Fruit fly (Drosophila melanogaster) whole organism, embryonic: ENCODE data around the gene CG31807.

Experiments
- Antp ChIP-seq: fragments of 200-800 bp; sonication (Bioruptor generic); optimal IDR thresholded peaks from 3 replicates; lab custom pipeline; 2016; ENCODE audit warnings: missing biosample characterization, missing genetic modification characterization
- BEAF-32 ChIP-seq: fragments of 200-800 bp; sonication (Bioruptor generic); optimal IDR thresholded peaks from 3 replicates; lab custom pipeline; 2017; ENCODE audit warnings: missing biosample characterization, missing genetic modification characterization, mild to moderate bottlenecking, moderate library complexity, missing genetic modification reagents
- BtbVII ChIP-seq: fragments of 200-800 bp; sonication (Bioruptor generic); optimal IDR thresholded peaks from 3 replicates; lab custom pipeline; 2017; ENCODE audit warnings: missing biosample characterization, mild to moderate bottlenecking, missing genetic modification characterization
- CG10267 ChIP-seq: fragments of 200-800 bp; sonication (Bioruptor generic); optimal IDR thresholded peaks from 2 replicates; lab custom pipeline; 2018; ENCODE audit warnings: missing biosample characterization, mild to moderate bottlenecking, missing genetic modification characterization, moderate library complexity
- CG10462 ChIP-seq: fragments of 200-800 bp; sonication (Bioruptor generic); optimal IDR thresholded peaks from 2 replicates; lab custom pipeline; 2016; ENCODE audit warnings: missing biosample characterization, missing genetic modification characterization
- CG11085 ChIP-seq: fragments of 200-800 bp; sonication (Bioruptor generic); IDR thresholded peaks from 2 replicates; pipeline ENCODE4 v1.3.6; 2022; ENCODE audit warnings: missing biosample characterization, missing genetic modification characterization
- CG11456 ChIP-seq: fragments of 200-800 bp; sonication (Bioruptor generic); IDR thresholded peaks from 3 replicates; pipeline ENCODE4 v1.3.6; 2022; ENCODE audit warnings: missing biosample characterization, missing genetic modification characterization
- CG12236 ChIP-seq: fragments of 200-800 bp; sonication (Bioruptor generic); optimal IDR thresholded peaks from 2 replicates; lab custom pipeline; 2016; ENCODE audit warnings: missing biosample characterization, missing genetic modification characterization
- CG12659 ChIP-seq: fragments of 200-800 bp; sonication (Bioruptor generic); optimal IDR thresholded peaks from 3 replicates; lab custom pipeline; 2017; ENCODE audit warnings: mild to moderate bottlenecking, missing biosample characterization, missing genetic modification reagents, missing genetic modification characterization
- CG13296 ChIP-seq: fragments of 200-800 bp; sonication (Bioruptor generic); optimal IDR thresholded peaks from 3 replicates; lab custom pipeline; 2018; ENCODE audit warnings: missing biosample characterization, mild to moderate bottlenecking, missing genetic modification characterization
- CG13775 ChIP-seq: fragments of 200-800 bp; sonication (Bioruptor generic); optimal IDR thresholded peaks from 3 replicates; lab custom pipeline; 2017; ENCODE audit warnings: missing biosample characterization, mild to moderate bottlenecking, missing genetic modification characterization
- CG14050 ChIP-seq: fragments of 200-800 bp; sonication (Bioruptor generic); IDR thresholded peaks from 3 replicates; pipeline ENCODE4 v1.3.6; 2022; ENCODE audit warnings: missing biosample characterization, missing genetic modification characterization
- CG14860 ChIP-seq: fragments of 200-800 bp; sonication (Bioruptor generic); IDR thresholded peaks from 3 replicates; pipeline ENCODE4 v1.3.6; 2022; ENCODE audit warnings: missing biosample characterization, missing genetic modification characterization; ENCODE audit not compliant: partially characterized antibody
- CG16813 ChIP-seq: fragments of 200-800 bp; sonication (Bioruptor generic); IDR thresholded peaks from 3 replicates; pipeline ENCODE4 v1.3.6; 2022; ENCODE audit warnings: missing biosample characterization, missing genetic modification characterization; ENCODE audit not compliant: partially characterized antibody
- CG17385 ChIP-seq: fragments of 200-800 bp; sonication (Bioruptor generic); optimal IDR thresholded peaks from 3 replicates; lab custom pipeline; 2018; ENCODE audit warnings: missing biosample characterization, mild to moderate bottlenecking, missing genetic modification characterization
- CG18476 ChIP-seq: fragments of 200-800 bp; sonication (Bioruptor generic); optimal IDR thresholded peaks from 2 replicates; lab custom pipeline; 2016; ENCODE audit warnings: missing biosample characterization, mild to moderate bottlenecking, missing genetic modification characterization
- CG2202 ChIP-seq: fragments of 200-800 bp; sonication (Bioruptor generic); optimal IDR thresholded peaks from 2 replicates; lab custom pipeline; 2018; ENCODE audit warnings: missing biosample characterization, mild to moderate bottlenecking, missing genetic modification characterization
- CG30403 ChIP-seq: fragments of 200-800 bp; sonication (Bioruptor generic); optimal IDR thresholded peaks from 3 replicates; lab custom pipeline; 2016; ENCODE audit warnings: missing biosample characterization, missing genetic modification characterization
- CG31224 ChIP-seq: fragments of 200-800 bp; sonication (Bioruptor generic); IDR thresholded peaks from 2 replicates; pipeline ENCODE4 v1.3.6; 2022; ENCODE audit warnings: missing biosample characterization, missing genetic modification characterization
- CG34422 ChIP-seq: fragments of 200-800 bp; sonication (Bioruptor generic); IDR thresholded peaks from 3 replicates; pipeline ENCODE4 v1.3.6; 2022; ENCODE audit warnings: missing biosample characterization, missing genetic modification characterization
- CG4282 ChIP-seq: fragments of 200-800 bp; sonication (Bioruptor generic); optimal IDR thresholded peaks from 2 replicates; lab custom pipeline; 2016; ENCODE audit warnings: missing biosample characterization, missing genetic modification characterization
- CG43689 ChIP-seq: fragments of 200-800 bp; sonication (Bioruptor generic); IDR thresholded peaks from 2 replicates; pipeline ENCODE4 v1.3.6; 2022; ENCODE audit warnings: missing biosample characterization, missing genetic modification characterization
- CG4617 ChIP-seq: fragments of 200-800 bp; sonication (Bioruptor generic); optimal IDR thresholded peaks from 3 replicates; lab custom pipeline; 2016; ENCODE audit warnings: missing biosample characterization, missing genetic modification characterization, borderline replicate concordance
- CG6175 ChIP-seq: fragments of 200-800 bp; sonication (Bioruptor generic); IDR thresholded peaks from 3 replicates; pipeline ENCODE4 v1.3.6; 2022; ENCODE audit warnings: missing biosample characterization, missing genetic modification characterization
- CG6765 ChIP-seq: fragments of 200-800 bp; sonication (Bioruptor generic); optimal IDR thresholded peaks from 3 replicates; lab custom pipeline; 2017; ENCODE audit warnings: missing biosample characterization, mild to moderate bottlenecking, missing genetic modification characterization
- CG9609 ChIP-seq: fragments of 200-800 bp; sonication (Bioruptor generic); optimal IDR thresholded peaks from 3 replicates; lab custom pipeline; 2016; ENCODE audit warnings: missing biosample characterization, missing genetic modification characterization
- Deaf1 ChIP-seq: fragments of 200-800 bp; optimal IDR thresholded peaks from 3 replicates; lab custom pipeline; 2019; ENCODE audit warnings: missing biosample characterization, mild to moderate bottlenecking, missing genetic modification characterization, moderate library complexity
- Ets65A ChIP-seq: fragments of 200-800 bp; sonication (Bioruptor generic); peaks from one replicate; lab custom pipeline; 2016; ENCODE audit warnings: missing biosample characterization, missing genetic modification characterization
- Hand ChIP-seq: fragments of 200-800 bp; sonication (Bioruptor generic); optimal IDR thresholded peaks from 2 replicates; lab custom pipeline; 2017; ENCODE audit warnings: mild to moderate bottlenecking, missing biosample characterization, missing genetic modification reagents, missing genetic modification characterization
- Myb ChIP-seq: fragments of 200-800 bp; sonication (Bioruptor generic); optimal IDR thresholded peaks from 2 replicates; lab custom pipeline; 2016; ENCODE audit warnings: missing biosample characterization, missing genetic modification characterization
- NfI ChIP-seq: fragments of 200-800 bp; sonication (Bioruptor generic); optimal IDR thresholded peaks from 3 replicates; lab custom pipeline; 2018; ENCODE audit warnings: missing biosample characterization, mild to moderate bottlenecking, missing genetic modification characterization, moderate library complexity
- Oli ChIP-seq: fragments of 200-800 bp; sonication (Bioruptor generic); optimal IDR thresholded peaks from 2 replicates; lab custom pipeline; 2018; ENCODE audit warnings: missing biosample characterization, mild to moderate bottlenecking, missing genetic modification characterization, moderate library complexity
- Taf1 ChIP-seq: fragments of 200-800 bp; sonication (Bioruptor generic); IDR thresholded peaks from 2 replicates; pipeline ENCODE4 v1.3.6; 2022; ENCODE audit warnings: missing biosample characterization, missing genetic modification characterization
- cas ChIP-seq: fragments of 200-800 bp; sonication (Bioruptor generic); IDR thresholded peaks from 2 replicates; pipeline ENCODE4 v1.3.6; 2022; ENCODE audit warnings: missing biosample characterization, missing genetic modification characterization
- gcm ChIP-seq: fragments of 200-800 bp; sonication (Bioruptor generic); optimal IDR thresholded peaks from 2 replicates; lab custom pipeline; 2019; ENCODE audit warnings: missing biosample characterization, mild to moderate bottlenecking, missing genetic modification characterization, moderate library complexity
- grau ChIP-seq: fragments of 200-800 bp; optimal IDR thresholded peaks from 3 replicates; lab custom pipeline; 2019; ENCODE audit warnings: missing biosample characterization, mild to moderate bottlenecking, missing genetic modification characterization, moderate library complexity
- gsb ChIP-seq: fragments of 200-800 bp; sonication (Bioruptor generic); IDR thresholded peaks from 2 replicates; pipeline ENCODE4 v1.3.6; 2022; ENCODE audit warnings: missing biosample characterization, missing genetic modification characterization
- gt ChIP-seq: fragments of 200-800 bp; sonication (Bioruptor generic); IDR thresholded peaks from 2 replicates; pipeline ENCODE4 v1.3.6; 2022; ENCODE audit warnings: missing biosample characterization, missing genetic modification characterization
- insv ChIP-seq, 2 experiments: fragments of 200-800 bp; sonication (Bioruptor generic); optimal IDR thresholded peaks; 3 replicates each; lab custom pipeline; 2016 to 2018; ENCODE audit warnings: missing biosample characterization in 2 of 2, missing genetic modification characterization in 2 of 2
- jing ChIP-seq: fragments of 200-800 bp; sonication (Bioruptor generic); optimal IDR thresholded peaks from 2 replicates; lab custom pipeline; 2018; ENCODE audit warnings: missing biosample characterization, mild to moderate bottlenecking, missing genetic modification characterization
- kay ChIP-seq: fragments of 200-800 bp; sonication (Bioruptor generic); optimal IDR thresholded peaks from 2 replicates; lab custom pipeline; 2016; ENCODE audit warnings: missing biosample characterization, missing genetic modification characterization
- nerfin-1 ChIP-seq: fragments of 200-800 bp; sonication (Bioruptor generic); optimal IDR thresholded peaks from 3 replicates; lab custom pipeline; 2019; ENCODE audit warnings: missing biosample characterization, mild to moderate bottlenecking, missing genetic modification characterization, moderate library complexity
- prd ChIP-seq, 3 experiments: fragments of >200 bp in 2 of 3; fragments of 200-800 bp in 1 of 3; sonication (Bioruptor generic) in 1 of 3; optimal IDR thresholded peaks in 2 of 3; IDR thresholded peaks in 1 of 3; 2 replicates in 2 of 3; 3 replicates in 1 of 3; pipeline versions ENCODE4 v1.3.6 to Lab custom; 2017 to 2022; ENCODE audit warnings: missing biosample characterization in 1 of 3, missing genetic modification characterization in 1 of 3
- slou ChIP-seq: fragments of 200-800 bp; sonication (Bioruptor generic); optimal IDR thresholded peaks from 3 replicates; lab custom pipeline; 2016; ENCODE audit warnings: missing biosample characterization, missing genetic modification characterization
- so ChIP-seq: fragments of 200-800 bp; sonication (Bioruptor generic); IDR thresholded peaks from 3 replicates; pipeline ENCODE4 v1.3.6; 2022; ENCODE audit warnings: missing biosample characterization, missing genetic modification characterization
- sr ChIP-seq: fragments of 200-800 bp; sonication (Bioruptor generic); IDR thresholded peaks from 3 replicates; pipeline ENCODE4 v1.3.6; 2022; ENCODE audit warnings: missing biosample characterization, missing genetic modification characterization
- tll ChIP-seq, 2 experiments: fragments of 200-800 bp in 1 of 2; fragments of >200 bp in 1 of 2; sonication (Bioruptor generic) in 1 of 2; optimal IDR thresholded peaks; 2 replicates each; lab custom pipeline; 2017 to 2019; ENCODE audit warnings: missing biosample characterization in 2 of 2, missing genetic modification characterization in 2 of 2, mild to moderate bottlenecking in 1 of 2, moderate library complexity in 1 of 2
- toy ChIP-seq: fragments of 200-800 bp; sonication (Bioruptor generic); IDR thresholded peaks from 2 replicates; pipeline ENCODE4 v1.3.6; 2022; ENCODE audit warnings: missing biosample characterization, missing genetic modification characterization
- unc-4 ChIP-seq: fragments of 200-800 bp; sonication (Bioruptor generic); IDR thresholded peaks from 2 replicates; pipeline ENCODE4 v1.3.6; 2022; ENCODE audit warnings: missing biosample characterization, missing genetic modification characterization; ENCODE audit not compliant: partially characterized antibody
- wek ChIP-seq: fragments of 200-800 bp; sonication (Bioruptor generic); optimal IDR thresholded peaks from 3 replicates; lab custom pipeline; 2018; ENCODE audit warnings: missing biosample characterization, mild to moderate bottlenecking, missing genetic modification characterization, moderate library complexity
- wor ChIP-seq: fragments of 200-800 bp; sonication (Bioruptor generic); IDR thresholded peaks from 2 replicates; pipeline ENCODE4 v1.3.6; 2022; ENCODE audit warnings: missing biosample characterization, missing genetic modification characterization

Gene CG31807

DNA sequence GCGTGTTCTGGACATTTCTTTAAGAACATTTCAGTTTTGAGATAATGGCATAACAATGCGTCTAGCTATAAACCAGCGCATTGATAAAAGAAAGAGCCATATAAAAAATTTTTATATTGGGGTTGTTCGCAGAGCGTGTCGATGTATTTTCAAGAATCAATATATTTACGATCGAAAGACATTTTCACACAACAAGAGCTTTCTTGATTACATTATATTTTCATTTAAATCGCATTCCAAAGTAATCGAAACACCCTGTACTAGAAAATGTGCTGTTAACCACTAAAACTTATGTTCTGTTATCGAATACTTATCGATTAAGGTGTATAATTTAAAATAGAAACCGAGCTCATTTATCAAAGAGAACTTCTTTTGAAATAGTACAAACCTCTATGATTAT, 19.9 kb upstream of the CG31807 start (continued):
- TF ChIP-seq CG13296 (GFP tag; lab: Kevin White, UChicago) (no peak), CG4617 (GFP tag; lab: Kevin White, UChicago) (no peak), CG17385 (peak; percentile 62), cas (GFP tag; lab: Robert Waterston, UW) (no peak), kay (peak; percentile 7), CG12236 (GFP tag; lab: Kevin White, UChicago) (peak; percentile 14), CG2202 (tag; lab: Kevin White, UChicago) (no peak), CG4282 (GFP tag; lab: Kevin White, UChicago) (no peak), CG9609 (GFP tag; lab: Kevin White, UChicago) (peak; percentile 32), unc-4 (no peak), sr (no peak), grau (peak; percentile 66), CG11085 (GFP tag; lab: Robert Waterston, UW) (no peak), Ets65A (peak; percentile 94), CG34422 (GFP tag; lab: Robert Waterston, UW) (no peak), wor (GFP tag; lab: Robert Waterston, UW) (no peak), gcm (no peak), Hand (GFP tag; lab: Kevin White, UChicago) (no peak), toy (GFP tag; lab: Robert Waterston, UW) (no peak), CG6175 (GFP tag; lab: Robert Waterston, UW) (no peak), CG30403 (GFP tag; lab: Kevin White, UChicago) (peak; percentile 62), CG10267 (tag; lab: Kevin White, UChicago) (no peak), NfI (peak; percentile 67), Deaf1 (tag; lab: Kevin White, UChicago) (no peak), CG14050 (GFP tag; lab: Robert Waterston, UW) (no peak; the same call in 2 of the 3 replicates), CG11456 (GFP tag; lab: Robert Waterston, UW) (no peak), CG13775 (GFP tag; lab: Kevin White, UChicago) (peak; percentile 63), CG14860 (no peak), jing (no peak), CG43689 (GFP tag; lab: Robert Waterston, UW) (no peak), tll (GFP tag; optimal IDR thresholded peaks at IDR 0.05; lab: Kevin White, UChicago) (no peak), Taf1 (GFP tag; lab: Robert Waterston, UW) (no peak), CG16813 (GFP tag; lab: Robert Waterston, UW) (no peak), CG6765 (no peak), so (GFP tag; lab: Robert Waterston, UW) (no peak), Antp (GFP tag; lab: Kevin White, UChicago) (no peak), BtbVII (GFP tag; lab: Kevin White, UChicago) (no peak), prd (optimal IDR thresholded peaks at IDR 0.05; lab: Kevin White, UChicago) (no peak), prd (GFP tag; IDR thresholded peaks at IDR 0.05; lab: Robert Waterston, UW) (no peak), CG18476 (GFP tag; lab: Kevin White, UChicago) (peak; percentile 35), gsb (no peak), wek (no peak), nerfin-1 (tag; lab: Kevin White, UChicago) (no peak), CG31224 (GFP tag; lab: Robert Waterston, UW) (no peak), Oli (tag; lab: Kevin White, UChicago) (peak; percentile 55), Myb (GFP tag; lab: Kevin White, UChicago) (peak; percentile 21), CG10462 (GFP tag; lab: Kevin White, UChicago) (no peak), insv (GFP tag; optimal IDR thresholded peaks at IDR 0.05; lab: Kevin White, UChicago) (no peak), CG12659 (GFP tag; lab: Kevin White, UChicago) (peak; percentile 59), BEAF-32 (GFP tag; lab: Kevin White, UChicago) (no peak), slou (peak; percentile 18), gt (no peak)
